Worm (Caenorhabditis elegans) whole organism, L4 larva: Measurements from ENCODE around the gene R06F6.8.

ENCODE experiments used
- lin-13 ChIP-seq: fragments of 150-350 bp; optimal IDR thresholded peaks from 2 replicates; lab custom pipeline; 2014; ENCODE audit warnings: missing biosample characterization, missing genetic modification reagents, missing genetic modification characterization
- lin-15B ChIP-seq: fragments of 150-350 bp; sonication (generic microtip); optimal IDR thresholded peaks from 3 replicates; lab custom pipeline; 2014; ENCODE audit warnings: missing biosample characterization, missing genetic modification characterization
- nhr-76 ChIP-seq: fragments of 150-350 bp; optimal IDR thresholded peaks from 2 replicates; lab custom pipeline; 2014; ENCODE audit warnings: missing biosample characterization, missing genetic modification characterization
- unc-130 ChIP-seq: sonication (generic microtip); optimal IDR thresholded peaks from 2 replicates; lab custom pipeline; 2016; ENCODE audit warnings: missing genetic modification reagents, missing genetic modification characterization, missing compliant biosample characterization

- no peak for TF ChIP-seq nhr-76 (tag; lab: Kevin White, UChicago)
- no peak for TF ChIP-seq lin-15B (tag; lab: Kevin White, UChicago)
- TF ChIP-seq unc-130, result no peak
- no peak for TF ChIP-seq lin-13
Measured at ce11 chrII:10861305-10861704, 41.5 kb upstream of the R06F6.8 start.
